Worm (Caenorhabditis elegans): ENCODE results near the gene ZK1320.5.

DNA sequence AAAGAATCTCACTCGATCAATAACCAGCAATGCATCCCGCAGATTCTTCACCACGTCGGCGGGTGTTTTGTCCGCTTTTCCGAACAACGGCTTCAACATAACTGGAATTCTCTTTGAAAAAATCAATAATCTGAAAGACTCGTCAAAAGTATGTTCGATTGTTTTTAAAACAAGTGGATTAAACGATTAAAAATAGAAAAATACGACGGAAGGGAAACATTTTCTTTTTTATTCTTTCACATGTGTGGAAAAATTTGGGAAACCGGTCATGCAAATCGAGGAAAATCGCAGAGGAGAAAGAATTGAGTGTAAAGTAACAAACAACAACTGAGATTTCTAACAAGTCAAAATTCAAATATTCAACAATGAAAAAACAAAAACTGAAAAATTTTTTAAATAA lies 38.1 kb upstream of the ZK1320.5 start, which contains the start of gene mop-25.2:
- no peak for TF ChIP-seq K02D7.2 (tag; optimal IDR thresholded peaks at IDR 0.05)
- TF ChIP-seq nhr-11 (tag; optimal IDR thresholded peaks at IDR 0.05): no peak
- TF ChIP-seq ama-1 (optimal IDR thresholded peaks at IDR 0.05): no peak
- TF ChIP-seq elt-4 (tag; optimal IDR thresholded peaks at IDR 0.05): no peak
- no peak for TF ChIP-seq tbx-7 (tag; optimal IDR thresholded peaks at IDR 0.05)
- TF ChIP-seq lim-6 (tag; optimal IDR thresholded peaks at IDR 0.05): no peak
- TF ChIP-seq ceh-6 (GFP tag; optimal IDR thresholded peaks at IDR 0.05): no peak
- no peak for TF ChIP-seq pax-1 (tag; optimal IDR thresholded peaks at IDR 0.05)
- TF ChIP-seq madf-2 (tag; optimal IDR thresholded peaks at IDR 0.05): no peak
- no peak for TF ChIP-seq unc-86 (tag; optimal IDR thresholded peaks at IDR 0.05)
